Worm (Caenorhabditis elegans): ENCODE measurements around the gene K05B2.2.

The K05B2.2 gene

DNA sequence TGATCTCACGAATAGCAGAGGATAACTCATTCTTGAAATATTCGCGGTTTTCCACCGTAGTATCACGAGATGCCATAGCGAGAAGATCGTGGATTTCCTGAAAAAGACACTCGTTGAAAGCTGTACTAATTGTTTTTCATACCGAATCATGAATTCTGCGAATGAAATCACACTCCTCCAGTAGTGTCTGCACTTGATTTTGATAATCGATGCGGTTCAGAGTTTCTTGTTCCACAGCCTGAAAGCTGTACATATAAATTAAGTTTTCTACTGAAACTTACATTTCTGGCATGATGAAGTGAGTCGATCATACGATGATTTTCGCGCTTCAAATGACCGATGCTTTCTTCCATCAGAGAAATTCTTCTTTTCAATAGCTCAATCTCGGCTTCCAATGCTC lies 8.6 kb downstream of the K05B2.2 start:
- no peak for TF ChIP-seq ama-1 (optimal IDR thresholded peaks at IDR 0.05)
- TF ChIP-seq snpc-4 (tag; optimal IDR thresholded peaks at IDR 0.05), result no peak
- TF ChIP-seq nhr-11 (tag; optimal IDR thresholded peaks at IDR 0.05), result no peak
- TF ChIP-seq ZK546.5 (tag; optimal IDR thresholded peaks at IDR 0.05), result no peak
- TF ChIP-seq egl-27 (tag; optimal IDR thresholded peaks at IDR 0.05), result no peak
- TF ChIP-seq skn-1 (tag; optimal IDR thresholded peaks at IDR 0.05), result no peak
- no peak for TF ChIP-seq sma-3 (GFP tag; optimal IDR thresholded peaks at IDR 0.05)
- TF ChIP-seq zag-1 (tag; optimal IDR thresholded peaks at IDR 0.05), result no peak
- TF ChIP-seq sem-4 (tag; optimal IDR thresholded peaks at IDR 0.05), result no peak
- no peak for TF ChIP-seq lin-13 (GFP tag; optimal IDR thresholded peaks at IDR 0.05)
- TF ChIP-seq R02D3.7 (tag; optimal IDR thresholded peaks at IDR 0.05), result no peak
- TF ChIP-seq elt-1 (tag; optimal IDR thresholded peaks at IDR 0.05), result no peak
- no peak for TF ChIP-seq unc-55 (GFP tag; optimal IDR thresholded peaks at IDR 0.05)
- TF ChIP-seq nhr-77 (tag; optimal IDR thresholded peaks at IDR 0.05), result no peak
- no peak for TF ChIP-seq nhr-129 (tag; optimal IDR thresholded peaks at IDR 0.05)
- no peak for TF ChIP-seq nhr-12 (tag; optimal IDR thresholded peaks at IDR 0.05)
- no peak for TF ChIP-seq ztf-11 (tag; optimal IDR thresholded peaks at IDR 0.05)
- no peak for TF ChIP-seq elt-3 (tag; optimal IDR thresholded peaks at IDR 0.05)

DNA sequence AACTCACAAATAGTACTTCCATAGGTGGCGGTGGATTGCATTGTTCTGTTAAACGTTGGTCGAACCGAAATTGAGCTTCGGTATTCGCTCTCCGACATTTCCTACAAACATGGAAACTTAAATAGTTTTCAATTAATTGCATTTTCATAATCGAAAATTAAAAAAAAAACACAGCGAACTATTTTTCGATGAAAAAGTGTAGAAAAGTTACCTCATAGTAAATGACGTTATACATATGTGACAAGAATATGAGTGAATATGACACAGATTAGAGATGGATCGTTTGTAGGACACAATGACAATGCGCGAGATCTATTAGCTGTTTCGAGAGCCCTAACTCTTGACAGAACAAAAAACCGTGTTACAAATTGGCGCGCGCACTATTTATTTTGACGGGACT lies 10.0 kb downstream of the K05B2.2 start, which contains the start of gene ifa-4:
Gene ifa-4, minus strand, starts transcription at position 101 of the 400 bp plus-strand sequence.
- TF ChIP-seq mdl-1 (tag; optimal IDR thresholded peaks at IDR 0.05), result no peak
- no peak for TF ChIP-seq elt-1 (tag; optimal IDR thresholded peaks at IDR 0.05)
- TF ChIP-seq unc-39 (tag; optimal IDR thresholded peaks at IDR 0.05), result no peak
- TF ChIP-seq aly-2 (tag; optimal IDR thresholded peaks at IDR 0.05), result no peak
- no peak for TF ChIP-seq ceh-82 (tag; optimal IDR thresholded peaks at IDR 0.05)

DNA sequence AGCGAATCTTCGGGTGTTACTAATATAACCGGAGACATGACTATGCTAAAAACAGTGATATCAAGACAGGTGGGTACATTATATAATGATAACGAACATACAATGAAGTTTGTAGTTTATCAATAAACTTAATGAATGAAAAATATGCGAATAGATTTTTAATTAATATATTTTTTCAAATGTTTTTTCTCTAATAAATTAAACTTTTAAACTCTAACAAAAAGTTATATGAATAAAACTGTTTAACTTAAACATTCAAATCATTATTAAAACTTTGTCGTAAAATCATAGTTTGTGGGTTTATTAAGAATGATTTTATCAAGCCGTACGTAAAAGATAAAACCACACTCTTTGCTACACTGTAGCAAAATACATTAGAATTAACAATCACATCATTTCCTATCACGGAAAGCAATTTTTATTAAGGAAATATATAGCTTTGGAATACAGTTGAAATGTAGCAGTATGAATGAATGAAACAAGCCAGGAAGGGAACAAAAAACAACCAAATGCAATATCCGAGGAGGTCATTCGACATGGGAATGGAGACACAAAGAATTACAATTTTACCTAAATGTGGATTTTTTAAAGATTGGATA lies 15.2 kb downstream of the K05B2.2 start, which contains the start of gene K05B2.4:
Gene K05B2.4, minus strand, starts transcription at position 51 of the 599 bp plus-strand sequence.
- TF ChIP-seq elt-3 (tag; optimal IDR thresholded peaks at IDR 0.05), result no peak
- TF ChIP-seq nhr-77 (tag; optimal IDR thresholded peaks at IDR 0.05), result no peak
- TF ChIP-seq nhr-6 (tag; optimal IDR thresholded peaks at IDR 0.05), result no peak
- TF ChIP-seq mdl-1 (tag; optimal IDR thresholded peaks at IDR 0.05), result no peak
- no peak for TF ChIP-seq zag-1 (tag; optimal IDR thresholded peaks at IDR 0.05)
- no peak for TF ChIP-seq lin-11 (tag; optimal IDR thresholded peaks at IDR 0.05)
- TF ChIP-seq lin-39 (tag; optimal IDR thresholded peaks at IDR 0.05), result no peak
- no peak for TF ChIP-seq nhr-237 (tag; optimal IDR thresholded peaks at IDR 0.05)
- no peak for TF ChIP-seq unc-62 (GFP tag; optimal IDR thresholded peaks at IDR 0.05)
- TF ChIP-seq nhr-10 (tag; optimal IDR thresholded peaks at IDR 0.05), result no peak
- TF ChIP-seq lin-13 (GFP tag; optimal IDR thresholded peaks at IDR 0.05), result no peak
- TF ChIP-seq nhr-129 (tag; optimal IDR thresholded peaks at IDR 0.05), result no peak
- no peak for TF ChIP-seq ztf-11 (tag; optimal IDR thresholded peaks at IDR 0.05)
- TF ChIP-seq ceh-16 (tag; optimal IDR thresholded peaks at IDR 0.05), result no peak
- no peak for TF ChIP-seq nhr-12 (tag; optimal IDR thresholded peaks at IDR 0.05)
- TF ChIP-seq nhr-25 (tag; optimal IDR thresholded peaks at IDR 0.05), result no peak
- TF ChIP-seq sem-4 (tag; optimal IDR thresholded peaks at IDR 0.05), result no peak
- TF ChIP-seq egl-27 (tag; optimal IDR thresholded peaks at IDR 0.05), result no peak

DNA sequence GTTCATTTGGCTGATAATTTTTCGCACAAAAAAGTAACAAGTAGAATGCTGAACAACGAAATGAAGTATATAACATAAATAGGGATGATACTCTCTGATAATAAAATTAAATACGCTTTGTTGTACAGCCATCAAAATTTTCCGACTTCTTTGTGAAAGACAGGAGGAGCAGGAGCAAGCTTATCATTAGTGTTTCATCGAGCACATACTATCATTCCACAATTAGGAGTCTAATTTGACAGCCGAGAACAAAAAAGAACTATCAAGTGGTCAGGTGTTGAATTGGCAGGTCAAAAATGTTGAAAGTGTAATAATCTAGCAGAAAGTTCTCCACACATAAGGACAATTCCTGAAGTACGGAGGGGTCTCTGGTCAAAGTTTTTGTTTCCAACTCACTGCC lies 22.2 kb downstream of the K05B2.2 start:
- no peak for TF ChIP-seq nhr-129 (tag; optimal IDR thresholded peaks at IDR 0.05)
- no peak for TF ChIP-seq sma-3 (GFP tag; optimal IDR thresholded peaks at IDR 0.05)
- TF ChIP-seq gmeb-1 (tag; optimal IDR thresholded peaks at IDR 0.05), result no peak
- TF ChIP-seq F13H6.1 (tag; optimal IDR thresholded peaks at IDR 0.05), result no peak
- TF ChIP-seq ztf-11 (tag; optimal IDR thresholded peaks at IDR 0.05), result no peak
- no peak for TF ChIP-seq elt-3 (tag; optimal IDR thresholded peaks at IDR 0.05)
- no peak for TF ChIP-seq nhr-77 (tag; optimal IDR thresholded peaks at IDR 0.05)
- TF ChIP-seq sma-9 (GFP tag; optimal IDR thresholded peaks at IDR 0.05), result no peak
- no peak for TF ChIP-seq sma-9 (tag; optimal IDR thresholded peaks at IDR 0.05)
- TF ChIP-seq nhr-12 (tag; optimal IDR thresholded peaks at IDR 0.05), result no peak
- TF ChIP-seq nhr-25 (tag; optimal IDR thresholded peaks at IDR 0.05), result no peak
- no peak for TF ChIP-seq fos-1 (tag; optimal IDR thresholded peaks at IDR 0.05)
- no peak for TF ChIP-seq lin-11 (tag; optimal IDR thresholded peaks at IDR 0.05)
- no peak for TF ChIP-seq crh-2 (tag; optimal IDR thresholded peaks at IDR 0.05)
- no peak for TF ChIP-seq egl-27 (tag; optimal IDR thresholded peaks at IDR 0.05)
- TF ChIP-seq nhr-11 (tag; optimal IDR thresholded peaks at IDR 0.05), result no peak
- TF ChIP-seq blmp-1 (tag; optimal IDR thresholded peaks at IDR 0.05; ENCODE audit: insufficient read depth), result no peak
- TF ChIP-seq R02D3.7 (tag; optimal IDR thresholded peaks at IDR 0.05), result no peak
- TF ChIP-seq aly-2 (tag; optimal IDR thresholded peaks at IDR 0.05), result no peak
- no peak for TF ChIP-seq dmd-4 (tag; optimal IDR thresholded peaks at IDR 0.05)

Data from whole organism, L2 larva.